Worm (Caenorhabditis elegans): Measurements from ENCODE around the gene rfc-1.

DNA sequence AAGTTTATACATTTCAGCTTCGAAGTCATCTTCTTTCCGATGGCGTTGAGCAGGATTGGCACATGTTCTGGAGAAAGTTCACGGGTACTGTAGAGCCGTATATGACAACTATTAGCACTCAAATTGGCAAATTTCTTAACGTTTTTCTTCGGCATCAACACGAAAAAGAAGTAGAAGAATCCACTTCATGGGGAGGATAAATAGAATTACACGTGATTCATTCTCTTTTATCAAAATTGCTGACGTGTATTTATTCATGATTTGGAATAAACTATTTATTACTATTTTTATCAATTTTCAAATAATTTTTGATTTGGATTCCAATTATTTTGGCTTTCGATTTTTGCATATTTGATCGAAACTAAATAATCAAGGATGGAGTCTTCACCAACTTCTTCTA, 19.9 kb upstream of the rfc-1 start, which contains the start of gene C47E8.1:
- TF ChIP-seq unc-62 (GFP tag; optimal IDR thresholded peaks at IDR 0.05) (no peak), skn-1 (tag; optimal IDR thresholded peaks at IDR 0.05) (no peak), nhr-77 (tag; optimal IDR thresholded peaks at IDR 0.05) (no peak), snpc-4 (tag; optimal IDR thresholded peaks at IDR 0.05) (no peak), nhr-237 (tag; optimal IDR thresholded peaks at IDR 0.05) (no peak), lin-13 (GFP tag; optimal IDR thresholded peaks at IDR 0.05) (no peak), nhr-23 (tag; optimal IDR thresholded peaks at IDR 0.05) (no peak), unc-39 (tag; optimal IDR thresholded peaks at IDR 0.05) (no peak), zag-1 (tag; optimal IDR thresholded peaks at IDR 0.05) (no peak), ceh-82 (tag; optimal IDR thresholded peaks at IDR 0.05) (no peak)

Data from whole organism, L2 larva.